Worm (Caenorhabditis elegans): ENCODE results near the gene F38E9.4.

DNA sequence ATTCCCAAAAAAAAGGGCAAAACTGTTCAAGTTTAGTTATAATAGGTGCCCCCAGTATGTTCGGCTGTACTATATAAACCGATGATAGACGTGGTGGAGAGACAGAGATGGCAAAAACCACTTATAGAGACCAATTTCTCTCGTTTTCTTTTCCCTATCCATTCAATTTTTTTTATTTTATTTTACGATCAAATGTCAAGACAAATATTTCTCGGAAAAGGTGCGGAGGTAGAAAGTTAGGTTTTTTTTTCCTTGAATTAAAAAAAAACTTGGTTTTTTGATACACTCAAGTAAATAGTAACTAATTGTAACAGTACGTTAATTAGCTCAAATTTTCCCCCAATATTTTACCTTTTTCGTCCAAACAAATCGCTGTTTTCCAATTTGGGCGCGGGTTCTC lies 49.0 kb upstream of the F38E9.4 start:
- TF ChIP-seq akir-1 (GFP tag; optimal IDR thresholded peaks at IDR 0.05) (no peak), ceh-40 (GFP tag; IDR thresholded peaks at IDR 0.05) (no peak), nfya-1 (tag; optimal IDR thresholded peaks at IDR 0.05; ENCODE audit: borderline replicate concordance, insufficient read depth) (no peak), Y56A3A.18 (GFP tag; IDR thresholded peaks at IDR 0.05) (no peak), hsf-1 (GFP tag; IDR thresholded peaks at IDR 0.05) (no peak), pha-4 (tag; optimal IDR thresholded peaks at IDR 0.05) (no peak), F57A8.1 (GFP tag; optimal IDR thresholded peaks at IDR 0.05) (no peak), mel-28 (tag; optimal IDR thresholded peaks at IDR 0.05; ENCODE audit: borderline replicate concordance) (no peak), B0019.2 (GFP tag; conservative IDR thresholded peaks at IDR 0.05) (no peak)
